Worm (Caenorhabditis elegans) whole organism, dauer: ENCODE measurements around the gene srz-31.

Source experiments
- unc-62 ChIP-seq: sonication (generic microtip); optimal IDR thresholded peaks from 2 replicates; lab custom pipeline; 2017; ENCODE audit warnings: missing biosample characterization, missing genetic modification reagents, missing genetic modification characterization

srz-31 gene

ce11 chrIV:14137063-14137462, at the start of gene srz-31:
srz-31 (plus strand) TSS chrIV:14137363.
- TF ChIP-seq unc-62 (GFP tag; lab: Kevin White, UChicago), result no peak

- TF ChIP-seq unc-62 (GFP tag; lab: Kevin White, UChicago), result no peak
Observed at ce11 chrIV:14089749-14090148, 47.4 kb upstream of the srz-31 start.

ce11 chrIV:14091242-14091641, 45.9 kb upstream of the srz-31 start, which contains the start of gene noah-2:
noah-2 (plus strand) TSS chrIV:14091254.
- TF ChIP-seq unc-62 (GFP tag; lab: Kevin White, UChicago), result no peak

- no peak for TF ChIP-seq unc-62 (GFP tag; lab: Kevin White, UChicago)
Observed at ce11 chrIV:14098540-14099098, 38.5 kb upstream of the srz-31 start.

- no peak for TF ChIP-seq unc-62 (GFP tag; lab: Kevin White, UChicago)
Observed at ce11 chrIV:14099256-14099655, 37.9 kb upstream of the srz-31 start, which contains the start of gene col-133. col-133 (minus strand) TSS chrIV:14099356.

- TF ChIP-seq unc-62 (GFP tag; lab: Kevin White, UChicago), result no peak
Observed at ce11 chrIV:14103054-14103453, 34.1 kb upstream of the srz-31 start, which contains the start of gene F52B11.5. F52B11.5 (minus strand) TSS chrIV:14103231.

- no peak for TF ChIP-seq unc-62 (GFP tag; lab: Kevin White, UChicago)
Observed at ce11 chrIV:14104745-14105144, 32.4 kb upstream of the srz-31 start.

- no peak for TF ChIP-seq unc-62 (GFP tag; lab: Kevin White, UChicago)
Observed at ce11 chrIV:14106274-14106673, 30.9 kb upstream of the srz-31 start, which contains the start of gene ins-34. ins-34 (plus strand) TSS chrIV:14106574.

ce11 chrIV:14107647-14108046, 29.5 kb upstream of the srz-31 start:
- TF ChIP-seq unc-62 (GFP tag; lab: Kevin White, UChicago), result no peak

ce11 chrIV:14113621-14114020, 23.5 kb upstream of the srz-31 start:
- no peak for TF ChIP-seq unc-62 (GFP tag; lab: Kevin White, UChicago)

ce11 chrIV:14114357-14114756, 22.8 kb upstream of the srz-31 start:
- TF ChIP-seq unc-62 (GFP tag; lab: Kevin White, UChicago), result no peak

- TF ChIP-seq unc-62 (GFP tag; lab: Kevin White, UChicago), result no peak
Observed at ce11 chrIV:14115045-14115444, 22.1 kb upstream of the srz-31 start.

ce11 chrIV:14115556-14115955, 21.6 kb upstream of the srz-31 start:
- TF ChIP-seq unc-62 (GFP tag; lab: Kevin White, UChicago), result no peak

ce11 chrIV:14119327-14119726, 17.8 kb upstream of the srz-31 start:
- no peak for TF ChIP-seq unc-62 (GFP tag; lab: Kevin White, UChicago)

- no peak for TF ChIP-seq unc-62 (GFP tag; lab: Kevin White, UChicago)
Observed at ce11 chrIV:14123956-14124355, 13.2 kb upstream of the srz-31 start, which contains the start of gene nkcc-1. nkcc-1 (minus strand) TSS chrIV:14124056.

ce11 chrIV:14127805-14128610, 9.2 kb upstream of the srz-31 start, which contains the start of gene H12I19.115:
H12I19.115 (minus strand) TSS chrIV:14127855.
- no peak for TF ChIP-seq unc-62 (GFP tag; lab: Kevin White, UChicago)
